Worm (Caenorhabditis elegans) whole organism, late embryonic: ENCODE results near the gene lite-1.

ENCODE experiments used
- C08G9.2 ChIP-seq: sonication (generic microtip); optimal IDR thresholded peaks from 2 replicates; lab custom pipeline; 2016; ENCODE audit warnings: mild to moderate bottlenecking, missing genetic modification characterization, moderate library complexity, missing compliant biosample characterization
- K09A11.1 ChIP-seq: sonication (generic microtip); optimal IDR thresholded peaks from 2 replicates; lab custom pipeline; 2017; ENCODE audit warnings: antibody characterized with exemption, mild to moderate bottlenecking, missing genetic modification characterization, missing compliant biosample characterization; ENCODE audit not compliant: insufficient read depth
- Y22D7AL.16 ChIP-seq: sonication (generic microtip); optimal IDR thresholded peaks from 2 replicates; lab custom pipeline; 2016; ENCODE audit warnings: missing genetic modification characterization, missing compliant biosample characterization
- ahr-1 ChIP-seq: sonication (generic microtip); optimal IDR thresholded peaks from 2 replicates; lab custom pipeline; 2016; ENCODE audit warnings: missing genetic modification characterization, missing compliant biosample characterization
- ama-1 ChIP-seq: fragments of 150-350 bp; optimal IDR thresholded peaks from 2 replicates; lab custom pipeline; 2014
- ceh-14 ChIP-seq: sonication (generic microtip); optimal IDR thresholded peaks from 2 replicates; lab custom pipeline; 2016; ENCODE audit warnings: missing genotype, missing genetic modification characterization, missing compliant biosample characterization
- ceh-18 ChIP-seq: sonication (generic microtip); optimal IDR thresholded peaks from 2 replicates; lab custom pipeline; 2016; ENCODE audit warnings: missing genetic modification characterization, missing compliant biosample characterization
- ceh-24 ChIP-seq: sonication (generic microtip); optimal IDR thresholded peaks from 2 replicates; lab custom pipeline; 2016; ENCODE audit warnings: mild to moderate bottlenecking, missing genetic modification characterization, missing compliant biosample characterization
- ceh-30 ChIP-seq: fragments of 150-350 bp; optimal IDR thresholded peaks from 2 replicates; lab custom pipeline; 2014; ENCODE audit warnings: missing biosample characterization, missing genetic modification characterization
- ceh-34 ChIP-seq: sonication (generic microtip); optimal IDR thresholded peaks from 2 replicates; lab custom pipeline; 2016; ENCODE audit warnings: mild to moderate bottlenecking, missing genetic modification characterization, missing compliant biosample characterization
- ceh-45 ChIP-seq: fragments of 200-800 bp; sonication (Bioruptor generic); IDR thresholded peaks from 2 replicates; pipeline ENCODE4 v1.3.6; 2022; ENCODE audit warnings: missing genetic modification reagents, missing genetic modification characterization, missing compliant biosample characterization
- ceh-48 ChIP-seq: sonication (generic microtip); optimal IDR thresholded peaks from 2 replicates; lab custom pipeline; 2016; ENCODE audit warnings: missing genetic modification characterization, inconsistent platforms, missing compliant biosample characterization
- che-1 ChIP-seq: sonication (generic microtip); optimal IDR thresholded peaks from 2 replicates; lab custom pipeline; 2016; ENCODE audit warnings: mild to moderate bottlenecking, missing genetic modification characterization, missing compliant biosample characterization
- elt-4 ChIP-seq: sonication (generic microtip); optimal IDR thresholded peaks from 2 replicates; lab custom pipeline; 2016; ENCODE audit warnings: missing genetic modification characterization, missing compliant biosample characterization
- eyg-1 ChIP-seq: sonication (generic microtip); optimal IDR thresholded peaks from 2 replicates; lab custom pipeline; 2016; ENCODE audit warnings: missing genotype, missing genetic modification characterization, missing compliant biosample characterization
- fax-1 ChIP-seq: sonication (generic microtip); optimal IDR thresholded peaks from 2 replicates; lab custom pipeline; 2016; ENCODE audit warnings: missing genotype, missing genetic modification characterization, missing compliant biosample characterization
- fkh-10 ChIP-seq: fragments of 150-350 bp; optimal IDR thresholded peaks from 2 replicates; lab custom pipeline; 2014; ENCODE audit warnings: missing biosample characterization, missing genetic modification reagents, missing genetic modification characterization
- fkh-6 ChIP-seq: sonication (generic microtip); optimal IDR thresholded peaks from 2 replicates; lab custom pipeline; 2016; ENCODE audit warnings: missing genetic modification characterization, missing compliant biosample characterization
- gmeb-2 ChIP-seq: sonication (generic microtip); optimal IDR thresholded peaks from 2 replicates; lab custom pipeline; 2016; ENCODE audit warnings: missing genetic modification characterization, inconsistent platforms, missing compliant biosample characterization
- hlh-15 ChIP-seq: sonication (generic microtip); optimal IDR thresholded peaks from 2 replicates; lab custom pipeline; 2016; ENCODE audit warnings: missing genetic modification characterization, missing compliant biosample characterization
- hlh-30 ChIP-seq: sonication (generic microtip); optimal IDR thresholded peaks from 2 replicates; lab custom pipeline; 2017; ENCODE audit warnings: antibody characterized with exemption, missing genetic modification characterization, missing compliant biosample characterization; ENCODE audit not compliant: insufficient read depth
- hlh-8 ChIP-seq: sonication (generic microtip); optimal IDR thresholded peaks from 2 replicates; lab custom pipeline; 2016; ENCODE audit warnings: missing genotype, missing genetic modification characterization, missing compliant biosample characterization
- lin-11 ChIP-seq: fragments of 200-800 bp; sonication (Bioruptor generic); optimal IDR thresholded peaks from 2 replicates; lab custom pipeline; 2018; ENCODE audit warnings: mild to moderate bottlenecking, missing genetic modification characterization, missing compliant biosample characterization
- madf-2 ChIP-seq: sonication (generic microtip); optimal IDR thresholded peaks from 2 replicates; lab custom pipeline; 2017; ENCODE audit warnings: missing genetic modification characterization, missing compliant biosample characterization
- mec-3 ChIP-seq: sonication (generic microtip); optimal IDR thresholded peaks from 2 replicates; lab custom pipeline; 2016; ENCODE audit warnings: borderline replicate concordance, missing genetic modification characterization, missing compliant biosample characterization
- nfya-1 ChIP-seq: sonication (generic microtip); optimal IDR thresholded peaks from 2 replicates; lab custom pipeline; 2017; ENCODE audit warnings: missing genetic modification characterization, mild to moderate bottlenecking, missing compliant biosample characterization, antibody characterized with exemption, moderate library complexity
- pag-3 ChIP-seq: sonication (generic microtip); optimal IDR thresholded peaks from 2 replicates; lab custom pipeline; 2016; ENCODE audit warnings: missing compliant biosample characterization, missing genetic modification characterization, borderline replicate concordance
- pat-9 ChIP-seq: fragments of 200-800 bp; sonication (Bioruptor generic); optimal IDR thresholded peaks from 2 replicates; lab custom pipeline; 2018; ENCODE audit warnings: mild to moderate bottlenecking, missing genetic modification characterization, moderate library complexity, missing compliant biosample characterization
- pax-1 ChIP-seq: fragments of 150-350 bp; optimal IDR thresholded peaks from 2 replicates; lab custom pipeline; 2014; ENCODE audit warnings: missing biosample characterization, missing genetic modification characterization
- rnt-1 ChIP-seq: sonication (generic microtip); optimal IDR thresholded peaks from 2 replicates; lab custom pipeline; 2016; ENCODE audit warnings: missing genetic modification characterization, missing compliant biosample characterization
- sox-4 ChIP-seq: sonication (generic microtip); optimal IDR thresholded peaks from 2 replicates; lab custom pipeline; 2017; ENCODE audit warnings: mild to moderate bottlenecking, missing genetic modification characterization, inconsistent platforms, missing compliant biosample characterization
- syd-9 ChIP-seq: sonication (generic microtip); optimal IDR thresholded peaks from 2 replicates; lab custom pipeline; 2016; ENCODE audit warnings: mild to moderate bottlenecking, missing genetic modification characterization, moderate library complexity, missing compliant biosample characterization
- tbx-7 ChIP-seq: sonication (generic microtip); optimal IDR thresholded peaks from 2 replicates; lab custom pipeline; 2016; ENCODE audit warnings: missing genotype, missing genetic modification characterization, missing compliant biosample characterization
- ttx-3 ChIP-seq: sonication (generic microtip); optimal IDR thresholded peaks from 2 replicates; lab custom pipeline; 2016; ENCODE audit warnings: missing genetic modification reagents, missing genetic modification characterization, missing compliant biosample characterization
- unc-3 ChIP-seq, 2 experiments: fragments of 200-800 bp in 1 of 2; sonication (Bioruptor generic) in 1 of 2; sonication (generic microtip) in 1 of 2; conservative IDR thresholded peaks in 1 of 2; optimal IDR thresholded peaks in 1 of 2; 2 replicates each; pipeline versions ENCODE4 v1.3.6 to Lab custom; 2016 to 2022; ENCODE audit warnings: missing compliant biosample characterization in 2 of 2, missing genetic modification characterization in 2 of 2, missing genetic modification reagents in 1 of 2
- unc-42 ChIP-seq: sonication (generic microtip); optimal IDR thresholded peaks from 2 replicates; lab custom pipeline; 2016; ENCODE audit warnings: missing genotype, missing genetic modification characterization, missing compliant biosample characterization
- unc-55 ChIP-seq: sonication (generic microtip); optimal IDR thresholded peaks from 2 replicates; lab custom pipeline; 2017; ENCODE audit warnings: missing biosample characterization, missing genetic modification reagents, missing genetic modification characterization
- zip-5 ChIP-seq: sonication (generic microtip); optimal IDR thresholded peaks from 2 replicates; lab custom pipeline; 2016; ENCODE audit warnings: missing genetic modification characterization, missing compliant biosample characterization

lite-1 gene

ce11 chrX:6189955-6190354 lies 40.6 kb downstream of the lite-1 start, which contains the start of gene T13C5.9:
Gene T13C5.9, plus strand, starts transcription at chrX:6190255.
- no peak for TF ChIP-seq ceh-34 (tag; lab: Kevin White, UChicago)
- no peak for TF ChIP-seq unc-3 (GFP tag; conservative IDR thresholded peaks at IDR 0.05; lab: Robert Waterston, UW)
- TF ChIP-seq unc-3 (tag; optimal IDR thresholded peaks at IDR 0.05; lab: Kevin White, UChicago): no peak
- no peak for TF ChIP-seq gmeb-2 (tag; lab: Kevin White, UChicago)
- TF ChIP-seq fkh-10: no peak
- no peak for TF ChIP-seq hlh-30
- TF ChIP-seq, all 69 proteins: peak for 0

ce11 chrX:6187848-6188247 lies 42.7 kb downstream of the lite-1 start, which contains the start of gene T13C5.10:
Gene T13C5.10, plus strand, starts transcription at chrX:6188148.
- TF ChIP-seq syd-9 (tag; lab: Kevin White, UChicago): no peak

- TF ChIP-seq ceh-34 (tag; lab: Kevin White, UChicago) (no peak), hlh-8 (tag; lab: Kevin White, UChicago) (no peak), C08G9.2 (tag; lab: Kevin White, UChicago) (no peak), ceh-48 (no peak), ama-1 (lab: Kevin White, UChicago) (no peak), ceh-30 (no peak), ceh-14 (tag; lab: Kevin White, UChicago) (no peak), hlh-15 (tag; lab: Kevin White, UChicago) (no peak), lin-11 (tag; lab: Kevin White, UChicago) (no peak), syd-9 (tag; lab: Kevin White, UChicago) (no peak), fkh-10 (no peak), mec-3 (no peak), hlh-30 (no peak), zip-5 (tag; lab: Kevin White, UChicago) (no peak), unc-55 (GFP tag; lab: Kevin White, UChicago) (no peak), rnt-1 (no peak), ahr-1 (tag; lab: Kevin White, UChicago) (no peak), pag-3 (tag; lab: Kevin White, UChicago) (no peak)
Observed at ce11 chrX:6184709-6185108, 45.9 kb downstream of the lite-1 start, which contains the start of gene T13C5.2. Gene T13C5.2, plus strand, starts transcription at chrX:6185009.

ce11 chrX:6180293-6180692 lies 50.3 kb downstream of the lite-1 start, which contains the start of gene T13C5.7:
Gene T13C5.7, plus strand, starts transcription at chrX:6180593.
- TF ChIP-seq nfya-1 (tag; lab: Kevin White, UChicago) (no peak), pat-9 (tag; lab: Kevin White, UChicago) (no peak), ahr-1 (tag; lab: Kevin White, UChicago) (no peak), elt-4 (tag; lab: Kevin White, UChicago) (no peak), K09A11.1 (no peak), Y22D7AL.16 (tag; lab: Kevin White, UChicago) (no peak), ceh-24 (tag; lab: Kevin White, UChicago) (no peak), rnt-1 (no peak), madf-2 (tag; lab: Kevin White, UChicago) (no peak), eyg-1 (tag; lab: Kevin White, UChicago) (no peak), ttx-3 (no peak), sox-4 (tag; lab: Kevin White, UChicago) (no peak), lin-11 (tag; lab: Kevin White, UChicago) (no peak), ceh-45 (no peak), fkh-6 (tag; lab: Kevin White, UChicago) (no peak), unc-42 (no peak), che-1 (tag; lab: Kevin White, UChicago) (no peak)

- TF ChIP-seq pax-1 (no peak), tbx-7 (no peak), unc-42 (no peak), ceh-18 (tag; lab: Kevin White, UChicago) (no peak), syd-9 (tag; lab: Kevin White, UChicago) (no peak), fax-1 (tag; lab: Kevin White, UChicago) (no peak)
- TF ChIP-seq, all 69 proteins: peak for 0
Observed at ce11 chrX:6178989-6179388, 51.6 kb downstream of the lite-1 start.
